Fruit fly (Drosophila melanogaster) whole organism, adult: Measurements from ENCODE around the gene sif.

Experiments
- CG11617 ChIP-seq: fragments of 200-800 bp; sonication (Bioruptor generic); optimal IDR thresholded peaks from 2 replicates; lab custom pipeline; 2017; ENCODE audit warnings: mild to moderate bottlenecking, missing biosample characterization, missing genetic modification reagents, missing genetic modification characterization
- CG12768 ChIP-seq: fragments of 200-800 bp; sonication (Bioruptor generic); optimal IDR thresholded peaks from 2 replicates; lab custom pipeline; 2017; ENCODE audit warnings: missing biosample characterization, missing genetic modification characterization, mild to moderate bottlenecking, moderate library complexity, missing genetic modification reagents
- CG7045 ChIP-seq: fragments of 200-800 bp; sonication (Bioruptor generic); optimal IDR thresholded peaks from 2 replicates; lab custom pipeline; 2017; ENCODE audit warnings: missing biosample characterization, mild to moderate bottlenecking, missing genetic modification characterization
- Hr96 ChIP-seq: fragments of 200-800 bp; sonication (Bioruptor generic); optimal IDR thresholded peaks from 2 replicates; lab custom pipeline; 2016; ENCODE audit warnings: missing biosample characterization, missing genetic modification characterization
- Mnt ChIP-seq: fragments of 200-800 bp; sonication (Bioruptor generic); optimal IDR thresholded peaks from 2 replicates; lab custom pipeline; 2016; ENCODE audit warnings: missing biosample characterization, mild to moderate bottlenecking, missing genetic modification characterization
- bab1 ChIP-seq: fragments of 200-800 bp; sonication (Bioruptor generic); optimal IDR thresholded peaks from 3 replicates; lab custom pipeline; 2019; ENCODE audit warnings: missing biosample characterization, mild to moderate bottlenecking, missing genetic modification characterization, moderate library complexity
- cic ChIP-seq: fragments of 200-800 bp; sonication (Bioruptor generic); optimal IDR thresholded peaks from 2 replicates; lab custom pipeline; 2017; ENCODE audit warnings: missing biosample characterization, mild to moderate bottlenecking, missing genetic modification characterization, moderate library complexity
- cnc ChIP-seq, 2 experiments: fragments of >200 bp; optimal IDR thresholded peaks; 2 replicates each; lab custom pipeline; 2017
- kay ChIP-seq: fragments of 200-800 bp; sonication (Bioruptor generic); peaks from one replicate; lab custom pipeline; 2016; ENCODE audit warnings: missing biosample characterization, missing genetic modification characterization, borderline replicate concordance

dm6 chr3L:5797274-5797673 is 139.6 kb downstream of the sif start:
- no peak for TF ChIP-seq CG7045
- TF ChIP-seq bab1 (GFP tag; lab: Kevin White, UChicago), result no peak
- no peak for TF ChIP-seq cnc (optimal IDR thresholded peaks at IDR 0.05; lab: Kevin White, UChicago)
- no peak for TF ChIP-seq Hr96 (GFP tag; lab: Kevin White, UChicago)
- no peak for TF ChIP-seq kay (GFP tag; lab: Kevin White, UChicago)
- no peak for TF ChIP-seq CG11617
- no peak for TF ChIP-seq CG12768 (GFP tag; lab: Kevin White, UChicago)
- TF ChIP-seq Mnt (GFP tag; lab: Kevin White, UChicago), result no peak
- no peak for TF ChIP-seq cic (GFP tag; lab: Kevin White, UChicago)
